Worm (Caenorhabditis elegans): ENCODE data around the gene ets-4.
A peak's percentile ranks its signal among the peaks of the same experiment; 100 is the strongest.

The ets-4 gene

DNA sequence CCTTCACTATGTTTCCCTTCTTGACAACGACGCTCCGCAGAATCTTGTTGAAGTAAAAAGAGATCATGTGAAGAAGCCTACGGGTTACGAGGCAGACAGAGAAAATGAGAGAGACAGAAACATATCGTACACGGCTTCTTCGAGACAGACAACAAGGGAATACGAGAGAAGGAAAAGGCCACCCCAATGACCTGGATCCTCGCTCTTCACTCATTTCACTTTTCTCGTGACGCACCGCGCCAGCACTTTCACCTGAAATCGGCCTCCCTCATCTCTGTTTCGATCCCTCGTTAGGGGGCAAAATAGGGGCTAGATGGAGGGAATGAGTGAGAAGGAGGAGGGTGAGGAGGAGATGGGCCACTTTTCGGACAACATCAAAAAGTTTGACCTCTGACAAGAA, 3.4 kb upstream of the ets-4 start:
- TF ChIP-seq blmp-1 (tag; optimal IDR thresholded peaks at IDR 0.05) (peak; percentile 100), nhr-77 (tag; optimal IDR thresholded peaks at IDR 0.05) (no peak)

DNA sequence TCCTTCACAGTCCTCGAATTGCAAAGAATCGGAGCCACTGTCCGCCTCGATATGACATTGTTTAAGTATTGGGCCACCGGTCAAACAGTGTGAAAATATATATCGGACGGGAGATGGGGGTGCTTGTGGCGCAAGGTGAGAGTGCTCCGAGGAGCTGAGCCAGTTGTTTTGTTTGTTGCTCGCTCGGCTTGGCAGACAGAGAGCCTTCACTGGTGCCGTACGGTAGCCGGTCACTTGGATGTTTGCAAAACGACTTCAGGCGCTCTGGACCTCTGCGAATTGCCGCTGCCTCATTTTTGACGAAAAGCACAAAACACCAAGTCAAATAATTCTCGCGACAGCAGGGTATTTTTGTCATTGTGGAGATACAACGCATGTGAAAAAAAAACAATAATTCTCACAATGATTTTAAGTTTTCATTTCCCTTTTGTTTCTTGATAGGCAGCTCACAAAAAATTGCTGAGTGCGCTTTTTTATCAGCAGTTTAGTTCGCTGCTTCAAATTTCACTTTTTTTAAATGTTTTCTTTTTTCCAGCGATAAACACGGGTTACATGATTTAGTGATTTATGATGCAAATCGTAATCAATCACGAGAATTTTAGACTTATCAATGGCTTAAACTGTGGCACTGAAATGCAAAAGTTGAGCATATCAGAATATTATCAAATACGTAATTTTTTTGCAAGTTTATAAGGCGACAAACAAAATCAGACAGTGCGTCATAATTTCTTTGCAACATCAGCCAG, 1.5 kb upstream of the ets-4 start:
- TF ChIP-seq tbx-2 (tag; optimal IDR thresholded peaks at IDR 0.05): no peak
- peak in 1 of 2 experiments; percentile 26 for TF ChIP-seq lin-35 (GFP tag; optimal IDR thresholded peaks at IDR 0.05)
- TF ChIP-seq nhr-71 (tag; optimal IDR thresholded peaks at IDR 0.05): peak; percentile 42
- no peak for TF ChIP-seq sup-37 (GFP tag; optimal IDR thresholded peaks at IDR 0.05)
- TF ChIP-seq alr-1 (tag; optimal IDR thresholded peaks at IDR 0.05; ENCODE audit: borderline replicate concordance): no peak
- no peak for TF ChIP-seq hlh-4 (tag; optimal IDR thresholded peaks at IDR 0.05)
- TF ChIP-seq F16B12.6 (tag; optimal IDR thresholded peaks at IDR 0.05): no peak
- no peak for TF ChIP-seq nhr-12 (tag; optimal IDR thresholded peaks at IDR 0.05)
- TF ChIP-seq nhr-85 (tag): no peak
- TF ChIP-seq vab-15 (tag; optimal IDR thresholded peaks at IDR 0.05): no peak
- TF ChIP-seq nhr-76 (tag; optimal IDR thresholded peaks at IDR 0.05): no peak
- no peak for TF ChIP-seq sptf-1 (tag; optimal IDR thresholded peaks at IDR 0.05)
- TF ChIP-seq elt-2 (tag; optimal IDR thresholded peaks at IDR 0.05): peak; percentile 95
- TF ChIP-seq nhr-19 (GFP tag; conservative IDR thresholded peaks at IDR 0.05): no peak
- TF ChIP-seq nhr-20 (tag; optimal IDR thresholded peaks at IDR 0.05): no peak
- TF ChIP-seq pag-3 (tag; optimal IDR thresholded peaks at IDR 0.05; ENCODE audit: borderline replicate concordance, insufficient read depth): no peak
- TF ChIP-seq hpl-2 (GFP tag; optimal IDR thresholded peaks at IDR 0.05): no peak
- TF ChIP-seq mef-2 (tag; optimal IDR thresholded peaks at IDR 0.05): no peak

DNA sequence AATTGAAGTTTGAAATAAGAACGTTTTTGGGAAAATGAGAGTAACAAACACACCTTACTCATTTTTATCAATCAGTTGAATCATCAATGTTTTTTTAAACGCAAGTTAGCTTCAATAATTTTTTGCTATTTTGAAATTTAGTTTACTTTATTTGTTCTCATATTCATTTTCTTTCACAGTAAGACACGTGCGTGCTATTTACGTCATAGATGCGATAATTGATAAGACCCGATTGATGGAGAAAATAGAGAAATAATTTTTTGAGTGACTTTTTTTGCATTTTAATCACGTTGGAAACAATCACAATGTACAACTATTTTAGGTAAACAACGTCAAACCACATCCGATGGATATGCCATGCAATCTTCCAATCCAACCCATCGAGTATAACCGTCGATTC, 790 bp downstream of the ets-4 start:
- TF ChIP-seq mab-9 (GFP tag; IDR thresholded peaks at IDR 0.05) (no peak), mef-2 (tag; optimal IDR thresholded peaks at IDR 0.05) (no peak), swsn-7 (tag; optimal IDR thresholded peaks at IDR 0.05) (no peak), rnt-1 (tag; optimal IDR thresholded peaks at IDR 0.05) (no peak), snu-23 (GFP tag; optimal IDR thresholded peaks at IDR 0.05) (no peak), alr-1 (tag; optimal IDR thresholded peaks at IDR 0.05; ENCODE audit: borderline replicate concordance) (no peak), nhr-11 (tag; optimal IDR thresholded peaks at IDR 0.05) (no peak), nhr-20 (tag; optimal IDR thresholded peaks at IDR 0.05) (peak; percentile 33), unc-62 (GFP tag; optimal IDR thresholded peaks at IDR 0.05) (no peak), fkh-4 (tag; optimal IDR thresholded peaks at IDR 0.05; ENCODE audit: borderline replicate concordance) (no peak), tlp-1 (tag; optimal IDR thresholded peaks at IDR 0.05) (no peak), elt-2 (tag; optimal IDR thresholded peaks at IDR 0.05) (peak; percentile 8), lin-13 (GFP tag; optimal IDR thresholded peaks at IDR 0.05) (no peak), blmp-1 (tag; optimal IDR thresholded peaks at IDR 0.05) (no peak), aly-2 (tag; optimal IDR thresholded peaks at IDR 0.05) (no peak), vab-15 (tag; optimal IDR thresholded peaks at IDR 0.05) (no peak), C34B4.2 (tag; optimal IDR thresholded peaks at IDR 0.05) (no peak), mep-1 (tag; optimal IDR thresholded peaks at IDR 0.05) (no peak), mdl-1 (tag; optimal IDR thresholded peaks at IDR 0.05) (no peak), nhr-71 (tag; optimal IDR thresholded peaks at IDR 0.05) (peak; percentile 14)

DNA sequence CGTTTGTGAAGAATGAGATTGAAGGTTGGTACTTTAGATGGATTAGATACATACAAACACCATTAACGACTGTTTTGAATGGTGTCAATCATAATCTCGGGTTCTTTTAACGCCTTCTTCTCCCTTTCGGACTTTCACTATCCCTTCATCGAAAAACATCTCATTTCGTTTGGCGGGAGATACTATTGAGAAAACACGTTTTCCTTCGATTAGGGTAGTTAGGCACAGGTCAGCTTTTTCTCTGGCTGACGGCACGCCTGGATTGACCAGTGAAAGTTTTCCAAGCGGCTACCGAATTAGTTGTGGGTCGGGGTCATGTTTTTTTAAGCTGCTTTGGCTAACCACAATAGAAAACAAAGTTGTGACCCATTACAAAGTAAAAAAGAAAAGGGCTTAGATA, 1.3 kb downstream of the ets-4 start:
- TF ChIP-seq blmp-1 (tag; optimal IDR thresholded peaks at IDR 0.05): peak; percentile 98
- no peak for TF ChIP-seq swsn-7 (tag; optimal IDR thresholded peaks at IDR 0.05)

DNA sequence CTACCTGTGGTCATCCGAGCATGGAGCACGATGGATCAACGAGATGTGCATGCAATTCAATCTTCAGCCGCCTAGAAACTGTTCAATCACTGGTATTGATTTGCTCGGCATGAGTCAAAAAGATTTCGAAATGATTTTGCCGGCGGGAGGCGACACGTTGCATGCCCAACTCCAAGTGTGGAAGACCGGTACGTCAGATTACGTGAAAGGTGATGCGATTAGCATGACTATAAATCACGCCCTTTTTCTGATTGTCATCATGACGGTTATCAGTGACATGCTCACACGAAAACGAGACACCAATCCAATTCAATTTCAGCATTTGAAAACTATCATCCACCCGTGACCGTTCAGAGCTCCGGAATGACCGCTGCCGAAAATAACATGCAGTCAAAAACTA, 2.0 kb downstream of the ets-4 start:
- TF ChIP-seq tlp-1 (tag; optimal IDR thresholded peaks at IDR 0.05) (peak; percentile 26), elt-2 (tag; optimal IDR thresholded peaks at IDR 0.05) (peak; percentile 51), F16B12.6 (tag; optimal IDR thresholded peaks at IDR 0.05) (no peak)
